Fruit fly (Drosophila melanogaster): Measurements from ENCODE around the gene INPP5E.

Gene INPP5E

dm6 chr3L:12277054-12277879 lies at the start of gene INPP5E, which contains the start of gene Sms (continued):
- TF ChIP-seq nerfin-1 (tag; optimal IDR thresholded peaks at IDR 0.05) (no peak), CG14014 (GFP tag; IDR thresholded peaks at IDR 0.05) (peak; percentile 51; the same call in 1 of the 2 replicates), Dfd (GFP tag; optimal IDR thresholded peaks at IDR 0.05) (no peak), gem (tag; optimal IDR thresholded peaks at IDR 0.05) (peak; percentile 76), dan (GFP tag; IDR thresholded peaks at IDR 0.05) (no peak), prd (optimal IDR thresholded peaks at IDR 0.05) (no peak), prd (GFP tag; IDR thresholded peaks at IDR 0.05) (peak; percentile 63; the same call in 1 of the 3 replicates), CG32772 (GFP tag; IDR thresholded peaks at IDR 0.05) (peak; percentile 44; the same call in 1 of the 2 replicates), Mrtf (GFP tag; IDR thresholded peaks at IDR 0.05) (no peak), CG7357 (GFP tag; IDR thresholded peaks at IDR 0.05) (no peak), CG8944 (GFP tag; optimal IDR thresholded peaks at IDR 0.05) (no peak), C15 (GFP tag; IDR thresholded peaks at IDR 0.05) (0 out of 3 replicates have a peak, but pooled peaks have one; percentile 35), unpg (GFP tag; optimal IDR thresholded peaks at IDR 0.05) (peak; percentile 44), pho (GFP tag; optimal IDR thresholded peaks at IDR 0.05) (no peak), CG1832 (GFP tag; optimal IDR thresholded peaks at IDR 0.05) (no peak), CG2202 (tag; optimal IDR thresholded peaks at IDR 0.05) (peak; percentile 11), unc-4 (GFP tag; IDR thresholded peaks at IDR 0.05; ENCODE audit: partially characterized antibody) (peak; percentile 82), Camta (GFP tag; optimal IDR thresholded peaks at IDR 0.05) (no peak), NfI (GFP tag; optimal IDR thresholded peaks at IDR 0.05) (peak; percentile 24), CG6689 (GFP tag; IDR thresholded peaks at IDR 0.05) (peak; percentile 43), ato (GFP tag; IDR thresholded peaks at IDR 0.05; ENCODE audit: partially characterized antibody) (peak; percentile 56), klu (GFP tag; IDR thresholded peaks at IDR 0.05) (peak; percentile 79), az2 (GFP tag; optimal IDR thresholded peaks at IDR 0.05) (peak; percentile 52), CG12299 (tag; optimal IDR thresholded peaks at IDR 0.05) (no peak), CG15514 (GFP tag; optimal IDR thresholded peaks at IDR 0.05) (peak; percentile 95), CG9797 (GFP tag; optimal IDR thresholded peaks at IDR 0.05) (peak; percentile 57), Blimp-1 (GFP tag; optimal IDR thresholded peaks at IDR 0.05) (no peak), CG10321 (GFP tag; IDR thresholded peaks at IDR 0.05) (peak; percentile 10; the same call in 1 of the 2 replicates), caup (GFP tag; optimal IDR thresholded peaks at IDR 0.05; ENCODE audit: severe bottlenecking) (peak; percentile 17), CG5180 (GFP tag; optimal IDR thresholded peaks at IDR 0.05) (no peak), Dek (tag; optimal IDR thresholded peaks at IDR 0.05) (peak; percentile 60), Bdp1 (GFP tag; optimal IDR thresholded peaks at IDR 0.05) (no peak), Taf1 (GFP tag; IDR thresholded peaks at IDR 0.05) (peak; percentile 47; the same call in 1 of the 2 replicates), toy (GFP tag; IDR thresholded peaks at IDR 0.05) (no peak), pnt (GFP tag; optimal IDR thresholded peaks at IDR 0.05) (no peak), Usf (GFP tag; optimal IDR thresholded peaks at IDR 0.05) (peak; percentile 17), slou (GFP tag; optimal IDR thresholded peaks at IDR 0.05) (no peak), seq (GFP tag; IDR thresholded peaks at IDR 0.05) (0 out of 2 replicates have a peak, but pooled peaks have one; percentile 7), B-H1 (GFP tag; IDR thresholded peaks at IDR 0.05) (no peak), CrebB (tag; optimal IDR thresholded peaks at IDR 0.05) (no peak), CG10366 (GFP tag; IDR thresholded peaks at IDR 0.05) (peak; percentile 49), Fer1 (GFP tag; optimal IDR thresholded peaks at IDR 0.05) (peak; percentile 2), Antp (GFP tag; optimal IDR thresholded peaks at IDR 0.05) (no peak), ken (GFP tag; IDR thresholded peaks at IDR 0.05) (peak; percentile 49; the same call in 1 of the 3 replicates), Meics (GFP tag; optimal IDR thresholded peaks at IDR 0.05) (peak; percentile 54), ttk (GFP tag; IDR thresholded peaks at IDR 0.05) (no peak; the same call in 1 of the 2 replicates), zfh1 (GFP tag; IDR thresholded peaks at IDR 0.05) (peak; percentile 46; the same call in 1 of the 3 replicates), ham (GFP tag; IDR thresholded peaks at IDR 0.05) (no peak), ATbp (GFP tag; optimal IDR thresholded peaks at IDR 0.05) (no peak)

All from whole organism, embryonic.